Fruit fly (Drosophila melanogaster): ENCODE data around the gene CG4199.

CG4199 gene

dm6 chrX:2036800-2037488, 36.3 kb downstream of the CG4199 start (continued):
- TF ChIP-seq lilli (GFP tag; optimal IDR thresholded peaks at IDR 0.05) (peak; percentile 28), CG7839 (tag; optimal IDR thresholded peaks at IDR 0.05) (peak; percentile 18), CG17361 (GFP tag; IDR thresholded peaks at IDR 0.05) (0 out of 3 replicates have a peak, but pooled peaks have one; percentile 21), kah (GFP tag; optimal IDR thresholded peaks at IDR 0.05) (peak; percentile 62), lbe (GFP tag; optimal IDR thresholded peaks at IDR 0.05) (no peak), CG13424 (tag; optimal IDR thresholded peaks at IDR 0.05) (peak; percentile 13), D19A (tag; optimal IDR thresholded peaks at IDR 0.05) (peak; percentile 5), H15 (GFP tag; IDR thresholded peaks at IDR 0.05) (0 out of 3 replicates have a peak, but pooled peaks have one; percentile 32), HLH54F (GFP tag; optimal IDR thresholded peaks at IDR 0.05) (peak; percentile 14)

- TF ChIP-seq CG33213 (GFP tag; optimal IDR thresholded peaks at IDR 0.05) = no peak
- no peak for TF ChIP-seq dmrt99B (tag; optimal IDR thresholded peaks at IDR 0.05)
- TF ChIP-seq CG10431 (GFP tag; optimal IDR thresholded peaks at IDR 0.05) = no peak
- no peak for TF ChIP-seq Sry-δ (GFP tag; optimal IDR thresholded peaks at IDR 0.05)
- no peak for TF ChIP-seq CG3407 (GFP tag; optimal IDR thresholded peaks at IDR 0.05)
- TF ChIP-seq CG10274 (GFP tag; optimal IDR thresholded peaks at IDR 0.05) = no peak
- peak; percentile 94 for TF ChIP-seq crol (GFP tag; IDR thresholded peaks at IDR 0.05)
- peak; percentile 13; the same call in 1 of the 2 replicates for TF ChIP-seq Drgx (GFP tag; IDR thresholded peaks at IDR 0.05)
- no peak for TF ChIP-seq ssp (GFP tag; IDR thresholded peaks at IDR 0.05)
- no peak for TF ChIP-seq kay (GFP tag; optimal IDR thresholded peaks at IDR 0.05)
- TF ChIP-seq CG5953 (GFP tag; IDR thresholded peaks at IDR 0.05) = no peak
- TF ChIP-seq amos (GFP tag; IDR thresholded peaks at IDR 0.05; ENCODE audit: partially characterized antibody) = no peak; the same call in 1 of the 2 replicates
- no peak for TF ChIP-seq Blimp-1 (GFP tag; optimal IDR thresholded peaks at IDR 0.05)
- TF ChIP-seq sens (GFP tag) = no peak
- no peak for TF ChIP-seq sug (tag; optimal IDR thresholded peaks at IDR 0.05)
- 0 out of 3 replicates have a peak, but pooled peaks have one; percentile 25 for TF ChIP-seq knrl (GFP tag; IDR thresholded peaks at IDR 0.05; ENCODE audit: partially characterized antibody)
- TF ChIP-seq br (optimal IDR thresholded peaks at IDR 0.05) = no peak
- no peak for TF ChIP-seq tap (tag; optimal IDR thresholded peaks at IDR 0.05)
- no peak for TF ChIP-seq CG7987 (GFP tag; optimal IDR thresholded peaks at IDR 0.05)
- no peak for TF ChIP-seq CG12071 (GFP tag; optimal IDR thresholded peaks at IDR 0.05)
- TF ChIP-seq CG13123 (GFP tag; optimal IDR thresholded peaks at IDR 0.05) = no peak
- TF ChIP-seq CG8388 (GFP tag; optimal IDR thresholded peaks at IDR 0.05) = no peak
- peak; percentile 11 for TF ChIP-seq odd (GFP tag; optimal IDR thresholded peaks at IDR 0.05)
- TF ChIP-seq CG11723 (GFP tag; optimal IDR thresholded peaks at IDR 0.05) = no peak
- no peak for TF ChIP-seq dm (GFP tag; optimal IDR thresholded peaks at IDR 0.05)
- no peak for TF ChIP-seq cad (GFP tag; optimal IDR thresholded peaks at IDR 0.05)
- TF ChIP-seq pzg (GFP tag; optimal IDR thresholded peaks at IDR 0.05) = no peak
- no peak for TF ChIP-seq CG10147 (GFP tag; optimal IDR thresholded peaks at IDR 0.05)
- no peak for TF ChIP-seq CG17186 (GFP tag; optimal IDR thresholded peaks at IDR 0.05)
- TF ChIP-seq CG1832 (GFP tag; optimal IDR thresholded peaks at IDR 0.05) = no peak
- no peak for TF ChIP-seq twi (tag; optimal IDR thresholded peaks at IDR 0.05)
- no peak for TF ChIP-seq CG4424 (GFP tag; optimal IDR thresholded peaks at IDR 0.05)
- TF ChIP-seq Ptx1 (GFP tag; IDR thresholded peaks at IDR 0.05) = no peak
- TF ChIP-seq sc (optimal IDR thresholded peaks at IDR 0.05) = no peak
- no peak for TF ChIP-seq sc (GFP tag; optimal IDR thresholded peaks at IDR 0.05)
- peak; percentile 13 for TF ChIP-seq CG2875 (GFP tag; optimal IDR thresholded peaks at IDR 0.05)
- no peak for TF ChIP-seq NC2β (GFP tag; optimal IDR thresholded peaks at IDR 0.05)
- TF ChIP-seq CG14965 (GFP tag; optimal IDR thresholded peaks at IDR 0.05; ENCODE audit: borderline replicate concordance) = no peak
- no peak for TF ChIP-seq CG12659 (GFP tag; optimal IDR thresholded peaks at IDR 0.05)
- no peak for TF ChIP-seq CG34376 (GFP tag; optimal IDR thresholded peaks at IDR 0.05)
These were observed 36.9 kb downstream of the CG4199 start for dm6 chrX:2036383-2036782.

Data from whole organism, embryonic.